Fruit fly (Drosophila melanogaster): ENCODE data around the gene rsh.

The rsh gene

DNA sequence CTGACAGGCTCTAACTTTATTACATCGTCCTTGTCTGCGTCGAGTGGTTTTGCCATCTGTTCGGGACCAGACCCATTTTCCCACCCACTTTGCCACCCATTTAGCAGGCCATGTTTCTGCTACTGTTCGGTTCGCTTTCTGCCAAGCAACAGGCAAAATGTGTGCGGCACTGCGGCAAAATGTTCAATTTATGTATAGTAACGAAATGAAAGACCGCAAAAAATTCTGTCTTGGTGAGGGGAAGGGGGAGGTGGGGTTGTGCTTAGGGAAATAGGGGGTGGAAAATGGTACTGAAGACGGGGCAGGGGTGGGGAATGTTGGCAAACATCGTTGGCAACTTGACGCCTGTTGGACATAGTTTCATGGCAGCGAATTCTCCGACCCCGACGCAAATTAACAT is 23.9 kb downstream of the rsh start:
- TF ChIP-seq ovo (GFP tag; optimal IDR thresholded peaks at IDR 0.05): no peak

DNA sequence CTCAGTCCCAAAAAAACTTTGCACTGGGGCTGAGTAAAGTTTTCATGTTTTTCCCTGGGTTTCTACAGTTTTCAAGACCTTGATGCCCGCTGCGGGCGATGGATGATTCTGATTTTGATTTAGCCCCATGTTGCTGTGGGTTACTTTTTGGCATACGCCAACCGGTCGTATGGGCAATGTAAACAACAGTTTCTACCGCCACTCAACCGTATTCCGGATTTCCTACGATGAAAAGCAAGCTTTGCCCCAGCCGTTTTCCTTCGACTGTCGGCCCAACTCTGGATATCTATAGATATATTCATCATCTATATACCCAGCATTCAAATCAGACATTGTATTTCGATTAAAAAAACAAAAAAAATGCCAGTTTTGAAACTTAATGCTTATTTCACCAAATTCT is 33.5 kb downstream of the rsh start, which contains the start of gene CG2209:
Gene CG2209, plus strand, starts transcription at position 301 of the 400 bp plus-strand sequence.
- no peak for TF ChIP-seq ovo (GFP tag; optimal IDR thresholded peaks at IDR 0.05)
- no peak for TF ChIP-seq CG7045 (GFP tag; optimal IDR thresholded peaks at IDR 0.05)
- no peak for TF ChIP-seq CG7101 (tag; optimal IDR thresholded peaks at IDR 0.05)
- no peak for TF ChIP-seq cic (GFP tag; optimal IDR thresholded peaks at IDR 0.05)
- TF ChIP-seq Hr96 (GFP tag; optimal IDR thresholded peaks at IDR 0.05): no peak
- TF ChIP-seq pad (GFP tag; optimal IDR thresholded peaks at IDR 0.05): no peak
- no peak for TF ChIP-seq Crg-1 (GFP tag; optimal IDR thresholded peaks at IDR 0.05)
- TF ChIP-seq CG11617 (GFP tag; optimal IDR thresholded peaks at IDR 0.05): no peak
- no peak for TF ChIP-seq CG12768 (GFP tag; optimal IDR thresholded peaks at IDR 0.05)
- TF ChIP-seq cnc (optimal IDR thresholded peaks at IDR 0.05): no peak
- TF ChIP-seq CG1620 (GFP tag; optimal IDR thresholded peaks at IDR 0.05): no peak

DNA sequence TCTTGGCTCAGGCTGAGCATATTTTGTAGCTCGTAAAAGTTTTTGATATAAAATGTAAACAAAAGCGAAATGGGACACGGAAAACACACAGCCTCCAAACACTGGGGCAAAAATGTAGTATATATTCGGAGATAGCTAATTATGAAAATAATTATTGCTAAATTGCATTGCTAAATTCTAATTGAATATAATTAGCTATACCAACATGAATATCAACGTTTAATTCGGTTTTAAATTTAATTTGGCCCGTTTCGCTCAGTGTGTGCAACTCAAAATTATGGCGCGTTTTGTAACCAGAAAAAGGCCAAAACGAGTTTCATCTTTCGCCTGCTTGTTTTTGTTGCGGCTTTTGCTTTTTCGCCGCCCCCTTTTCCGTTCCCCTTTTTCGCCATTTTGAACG is 35.4 kb downstream of the rsh start:
- TF ChIP-seq CG14711 (tag; optimal IDR thresholded peaks at IDR 0.05): no peak
- no peak for TF ChIP-seq CG33017 (tag; optimal IDR thresholded peaks at IDR 0.05)
- TF ChIP-seq toe (GFP tag; optimal IDR thresholded peaks at IDR 0.05): no peak

DNA sequence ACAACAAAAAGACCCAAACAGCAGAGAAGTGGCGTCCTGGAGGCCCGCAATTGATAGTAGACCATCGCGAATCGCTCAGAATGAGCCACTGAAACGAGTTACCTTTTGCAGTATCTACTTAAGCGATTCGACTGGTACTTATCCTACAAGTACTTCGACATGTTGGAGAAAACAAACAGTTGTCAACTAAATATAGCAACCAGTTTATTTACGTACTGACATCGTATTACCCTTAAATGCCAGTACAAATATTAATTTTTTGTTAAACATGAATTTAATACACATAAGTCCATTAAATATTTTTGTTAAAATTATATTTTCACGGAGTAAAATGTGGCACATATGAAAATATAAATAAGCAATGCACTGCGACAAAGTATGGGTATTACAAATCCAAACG is 66.8 kb downstream of the rsh start, which contains the start of gene CG12715:
Gene CG12715, minus strand, starts transcription at position 101 of the 400 bp plus-strand sequence.
- TF ChIP-seq CG33017 (tag; optimal IDR thresholded peaks at IDR 0.05): no peak
- TF ChIP-seq ovo (GFP tag; optimal IDR thresholded peaks at IDR 0.05): no peak
- TF ChIP-seq tj (GFP tag; optimal IDR thresholded peaks at IDR 0.05): no peak

DNA sequence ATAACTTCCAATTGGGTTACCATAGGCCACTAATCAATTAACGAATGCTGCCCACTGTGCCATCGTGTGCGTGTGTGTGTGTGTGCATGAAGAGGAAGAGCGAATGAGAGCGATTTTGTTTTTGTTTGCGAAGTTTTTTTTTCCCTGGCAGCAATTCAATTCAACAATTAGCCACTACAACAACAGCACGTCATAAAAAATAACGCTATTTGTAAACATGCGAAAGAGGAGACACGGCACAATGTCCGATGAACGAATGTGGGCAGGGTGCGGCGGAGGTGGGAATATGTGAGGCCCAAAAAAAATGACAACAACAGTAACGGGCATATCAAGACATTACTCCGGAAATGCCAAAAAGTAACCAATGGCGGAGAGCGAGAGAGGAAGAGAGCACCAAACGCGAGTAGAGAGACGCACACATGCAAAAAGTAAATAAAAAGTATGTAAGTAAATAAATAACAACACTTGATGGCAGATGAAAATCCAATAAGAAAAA is 99.0 kb downstream of the rsh start:
- TF ChIP-seq CG33017 (tag; optimal IDR thresholded peaks at IDR 0.05): no peak
- TF ChIP-seq tj (GFP tag; optimal IDR thresholded peaks at IDR 0.05): peak; percentile 11
- peak; percentile 40 for TF ChIP-seq cic (GFP tag; optimal IDR thresholded peaks at IDR 0.05)
- TF ChIP-seq Crg-1 (GFP tag; optimal IDR thresholded peaks at IDR 0.05): no peak
- TF ChIP-seq CG7101 (tag; optimal IDR thresholded peaks at IDR 0.05): no peak
- TF ChIP-seq CG5204 (GFP tag; optimal IDR thresholded peaks at IDR 0.05): no peak
- no peak for TF ChIP-seq CG12768 (GFP tag; optimal IDR thresholded peaks at IDR 0.05)
- no peak for TF ChIP-seq CG1620 (GFP tag; optimal IDR thresholded peaks at IDR 0.05)
- TF ChIP-seq pad (GFP tag; optimal IDR thresholded peaks at IDR 0.05): peak; percentile 0
- TF ChIP-seq ovo (GFP tag; optimal IDR thresholded peaks at IDR 0.05): no peak
- TF ChIP-seq Mnt (GFP tag; optimal IDR thresholded peaks at IDR 0.05): no peak
- no peak for TF ChIP-seq CG14711 (tag; optimal IDR thresholded peaks at IDR 0.05)
- TF ChIP-seq CG7045 (GFP tag; optimal IDR thresholded peaks at IDR 0.05): no peak
- TF ChIP-seq Clk (GFP tag; optimal IDR thresholded peaks at IDR 0.05): no peak
- no peak for TF ChIP-seq Hr96 (GFP tag; optimal IDR thresholded peaks at IDR 0.05)
- TF ChIP-seq bab1 (GFP tag; optimal IDR thresholded peaks at IDR 0.05): peak; percentile 43
- TF ChIP-seq kay (GFP tag; ENCODE audit: borderline replicate concordance): no peak

DNA sequence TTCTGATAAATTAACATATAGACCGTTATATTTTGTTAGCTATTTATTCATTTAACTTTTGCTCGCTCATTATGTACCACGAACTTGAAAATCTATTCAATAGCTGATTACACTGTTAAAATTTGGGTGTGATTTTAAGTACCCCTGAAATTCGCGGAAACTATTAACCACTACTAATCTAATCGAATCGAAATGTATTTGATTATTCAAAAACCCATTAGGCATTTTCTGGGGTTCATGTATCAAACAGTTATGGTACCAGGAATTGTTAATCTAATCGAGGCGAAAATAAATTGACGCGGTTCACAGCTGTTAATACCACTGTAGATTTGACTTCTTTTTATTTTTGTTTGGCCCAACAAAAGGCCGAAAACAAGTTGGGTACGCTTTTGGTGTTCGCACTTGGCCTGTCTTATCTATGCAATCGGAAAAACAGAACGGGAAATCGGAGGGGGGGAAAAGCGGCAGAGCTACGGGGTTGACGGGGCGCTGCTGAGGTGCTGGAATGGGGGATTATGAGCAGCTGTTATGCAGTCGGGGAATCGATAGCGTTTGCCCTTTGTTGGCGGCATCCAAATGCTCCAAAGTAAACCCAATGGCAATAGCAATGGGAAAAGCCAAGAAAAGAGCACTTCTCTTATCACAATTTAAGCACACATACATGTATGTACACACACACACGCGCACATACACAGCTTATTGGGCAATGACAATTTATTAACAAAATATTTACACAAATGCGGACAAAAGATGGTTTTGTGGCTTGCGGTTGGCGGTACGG is 99.8 kb downstream of the rsh start:
- TF ChIP-seq Hr96 (GFP tag; optimal IDR thresholded peaks at IDR 0.05) (no peak), cic (GFP tag; optimal IDR thresholded peaks at IDR 0.05) (peak; percentile 36), Mnt (GFP tag; optimal IDR thresholded peaks at IDR 0.05) (peak; percentile 3), CG5204 (GFP tag; optimal IDR thresholded peaks at IDR 0.05) (peak; percentile 3), CG12768 (GFP tag; optimal IDR thresholded peaks at IDR 0.05) (no peak), CG33017 (tag; optimal IDR thresholded peaks at IDR 0.05) (no peak), bab1 (GFP tag; optimal IDR thresholded peaks at IDR 0.05) (no peak), CG7045 (GFP tag; optimal IDR thresholded peaks at IDR 0.05) (no peak), CG7101 (tag; optimal IDR thresholded peaks at IDR 0.05) (no peak), pad (GFP tag; optimal IDR thresholded peaks at IDR 0.05) (no peak), Crg-1 (GFP tag; optimal IDR thresholded peaks at IDR 0.05) (no peak), ovo (GFP tag; optimal IDR thresholded peaks at IDR 0.05) (peak; percentile 10), CG1620 (GFP tag; optimal IDR thresholded peaks at IDR 0.05) (no peak), kay (GFP tag; ENCODE audit: borderline replicate concordance) (no peak), toe (GFP tag; optimal IDR thresholded peaks at IDR 0.05) (no peak)

DNA sequence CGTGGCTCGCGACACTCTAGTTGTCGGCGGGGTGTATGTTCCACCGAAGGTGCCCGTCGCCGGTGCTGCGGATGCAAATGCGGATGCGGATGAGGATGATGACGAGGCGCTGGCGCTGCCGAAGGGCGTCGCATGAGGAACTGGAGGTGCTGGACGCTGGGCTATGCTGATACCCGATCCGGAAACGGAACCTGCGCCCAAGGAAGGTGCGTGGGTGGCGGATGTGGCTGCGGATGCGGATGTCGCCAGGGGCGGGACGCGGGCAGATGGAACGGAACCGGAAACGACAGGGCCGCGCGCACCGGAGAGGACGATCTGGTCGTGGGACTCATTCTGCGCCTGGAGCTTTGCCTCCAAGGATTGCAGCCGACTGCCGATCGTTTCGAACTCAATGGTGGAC is 101.0 kb downstream of the rsh start:
- no peak for TF ChIP-seq tj (GFP tag; optimal IDR thresholded peaks at IDR 0.05)
- no peak for TF ChIP-seq CG7045 (GFP tag; optimal IDR thresholded peaks at IDR 0.05)
- peak; percentile 18 for TF ChIP-seq ovo (GFP tag; optimal IDR thresholded peaks at IDR 0.05)
- TF ChIP-seq cic (GFP tag; optimal IDR thresholded peaks at IDR 0.05): no peak
- no peak for TF ChIP-seq bab1 (GFP tag; optimal IDR thresholded peaks at IDR 0.05)
- no peak for TF ChIP-seq CG11617 (GFP tag; optimal IDR thresholded peaks at IDR 0.05)
- no peak for TF ChIP-seq CG5204 (GFP tag; optimal IDR thresholded peaks at IDR 0.05)

Data from whole organism, adult.